Worm (Caenorhabditis elegans) whole organism, L3 larva: ENCODE data around the gene H39E20.1.

ENCODE experiments used
- R02D3.7 ChIP-seq: fragments of 150-350 bp; optimal IDR thresholded peaks from 2 replicates; lab custom pipeline; 2014; ENCODE audit warnings: missing biosample characterization, missing genetic modification characterization
- ZK546.5 ChIP-seq: sonication (generic microtip); optimal IDR thresholded peaks from 2 replicates; lab custom pipeline; 2017; ENCODE audit warnings: missing biosample characterization, missing genetic modification characterization
- ceh-16 ChIP-seq: sonication (generic microtip); optimal IDR thresholded peaks from 2 replicates; lab custom pipeline; 2017; ENCODE audit warnings: missing biosample characterization, missing genetic modification characterization
- ceh-28 ChIP-seq: fragments of 150-350 bp; optimal IDR thresholded peaks from 2 replicates; lab custom pipeline; 2014; ENCODE audit warnings: missing biosample characterization, missing genetic modification reagents, missing genetic modification characterization
- ceh-82 ChIP-seq: fragments of 150-350 bp; optimal IDR thresholded peaks from 2 replicates; lab custom pipeline; 2014; ENCODE audit warnings: missing biosample characterization, missing genetic modification characterization
- ceh-9 ChIP-seq: sonication (generic microtip); optimal IDR thresholded peaks from 2 replicates; lab custom pipeline; 2018; ENCODE audit warnings: missing biosample characterization, missing genetic modification characterization
- egl-5 ChIP-seq: fragments of 150-350 bp; optimal IDR thresholded peaks from 2 replicates; lab custom pipeline; 2017; ENCODE audit warnings: missing biosample characterization, missing genetic modification reagents, missing genetic modification characterization, inconsistent platforms
- elt-1 ChIP-seq: fragments of 150-350 bp; optimal IDR thresholded peaks from 2 replicates; lab custom pipeline; 2014; ENCODE audit warnings: missing biosample characterization, missing genetic modification characterization
- elt-2 ChIP-seq: sonication (generic microtip); optimal IDR thresholded peaks from 2 replicates; lab custom pipeline; 2016; ENCODE audit warnings: missing genetic modification reagents, mild to moderate bottlenecking, missing genetic modification characterization, missing compliant biosample characterization
- fos-1 ChIP-seq: fragments of 150-350 bp; optimal IDR thresholded peaks from 2 replicates; lab custom pipeline; 2014; ENCODE audit warnings: missing biosample characterization, missing genetic modification characterization
- hmg-11 ChIP-seq: sonication (generic microtip); optimal IDR thresholded peaks from 2 replicates; lab custom pipeline; 2016; ENCODE audit warnings: missing genetic modification characterization, missing compliant biosample characterization
- jun-1 ChIP-seq: fragments of 150-350 bp; optimal IDR thresholded peaks from 2 replicates; lab custom pipeline; 2014; ENCODE audit warnings: missing biosample characterization, missing genetic modification reagents, missing genetic modification characterization
- lin-15B ChIP-seq: fragments of 150-350 bp; optimal IDR thresholded peaks from 2 replicates; lab custom pipeline; 2014; ENCODE audit warnings: missing biosample characterization, missing genetic modification characterization
- lsy-12 ChIP-seq: sonication (generic microtip); optimal IDR thresholded peaks from 2 replicates; lab custom pipeline; 2016; ENCODE audit warnings: mild to moderate bottlenecking, missing genetic modification characterization, missing compliant biosample characterization
- mdl-1 ChIP-seq: fragments of 150-350 bp; optimal IDR thresholded peaks from 2 replicates; lab custom pipeline; 2014; ENCODE audit warnings: missing biosample characterization, missing genetic modification characterization
- mml-1 ChIP-seq: fragments of 150-350 bp; sonication (generic microtip); optimal IDR thresholded peaks from 3 replicates; lab custom pipeline; 2014; ENCODE audit warnings: missing biosample characterization, missing genetic modification characterization
- nfya-1 ChIP-seq: sonication (generic microtip); optimal IDR thresholded peaks from 2 replicates; lab custom pipeline; 2017; ENCODE audit warnings: missing genetic modification characterization, mild to moderate bottlenecking, missing compliant biosample characterization, antibody characterized with exemption, moderate library complexity; ENCODE audit not compliant: insufficient read depth
- nhr-11 ChIP-seq: fragments of 150-350 bp; optimal IDR thresholded peaks from 2 replicates; lab custom pipeline; 2014; ENCODE audit warnings: missing biosample characterization, missing genetic modification characterization
- nhr-23 ChIP-seq: fragments of 150-350 bp; optimal IDR thresholded peaks from 2 replicates; lab custom pipeline; 2014; ENCODE audit warnings: missing biosample characterization, missing genetic modification reagents, missing genetic modification characterization
- nhr-25 ChIP-seq: sonication (generic microtip); optimal IDR thresholded peaks from 2 replicates; lab custom pipeline; 2017; ENCODE audit warnings: missing biosample characterization, missing genetic modification characterization
- nhr-28 ChIP-seq: fragments of 150-350 bp; optimal IDR thresholded peaks from 2 replicates; lab custom pipeline; 2014; ENCODE audit warnings: missing biosample characterization, missing genetic modification characterization
- nhr-67 ChIP-seq: fragments of 150-350 bp; optimal IDR thresholded peaks from 2 replicates; lab custom pipeline; 2014; ENCODE audit warnings: missing biosample characterization, missing genetic modification characterization
- nhr-77 ChIP-seq: fragments of 150-350 bp; optimal IDR thresholded peaks from 2 replicates; lab custom pipeline; 2014; ENCODE audit warnings: missing biosample characterization, missing genetic modification characterization
- pha-4 ChIP-seq: fragments of 150-350 bp; optimal IDR thresholded peaks from 2 replicates; lab custom pipeline; 2014; ENCODE audit warnings: missing biosample characterization, missing genetic modification reagents, missing genetic modification characterization
- pqm-1 ChIP-seq: fragments of 150-350 bp; optimal IDR thresholded peaks from 2 replicates; lab custom pipeline; 2017; ENCODE audit warnings: missing biosample characterization, missing genetic modification characterization, inconsistent platforms
- sea-2 ChIP-seq: fragments of 150-350 bp; sonication (generic microtip); optimal IDR thresholded peaks from 4 replicates; lab custom pipeline; 2014; ENCODE audit warnings: missing biosample characterization, missing genetic modification reagents, missing genetic modification characterization
- skn-1 ChIP-seq: fragments of 150-350 bp; optimal IDR thresholded peaks from 2 replicates; lab custom pipeline; 2014; ENCODE audit warnings: missing biosample characterization, missing genetic modification characterization
- snpc-4 ChIP-seq: fragments of 150-350 bp; optimal IDR thresholded peaks from 2 replicates; lab custom pipeline; 2014; ENCODE audit warnings: missing biosample characterization, missing genetic modification characterization
- unc-39 ChIP-seq: sonication (generic microtip); optimal IDR thresholded peaks from 4 replicates; lab custom pipeline; 2017; ENCODE audit warnings: missing biosample characterization, missing genetic modification characterization
- zag-1 ChIP-seq: fragments of 150-350 bp; optimal IDR thresholded peaks from 2 replicates; lab custom pipeline; 2014; ENCODE audit warnings: missing biosample characterization, missing genetic modification characterization
- ztf-11 ChIP-seq: fragments of 150-350 bp; optimal IDR thresholded peaks from 2 replicates; lab custom pipeline; 2014; ENCODE audit warnings: missing biosample characterization, missing genetic modification characterization
- ztf-4 ChIP-seq: fragments of 150-350 bp; optimal IDR thresholded peaks from 2 replicates; lab custom pipeline; 2014; ENCODE audit warnings: missing biosample characterization, missing genetic modification characterization

H39E20.1 gene

DNA sequence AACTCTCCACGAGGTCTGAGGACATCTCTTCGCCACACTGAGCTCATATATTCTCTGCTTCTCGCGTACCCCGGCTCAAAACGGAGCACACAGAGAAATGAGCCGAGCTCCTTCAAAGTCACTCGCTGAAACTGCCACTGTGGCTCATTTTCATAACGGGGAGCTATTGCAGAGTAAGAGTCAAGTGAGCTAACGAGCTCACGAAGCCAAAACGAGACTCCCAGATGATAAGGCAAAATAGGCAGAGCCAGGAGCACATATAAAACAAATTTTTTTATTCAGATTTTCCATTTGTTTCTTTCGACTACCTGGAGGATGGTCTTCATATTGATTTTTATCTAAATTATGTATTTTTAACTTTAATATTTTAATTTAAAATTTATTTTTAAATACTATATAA is 27.1 kb upstream of the H39E20.1 start, which contains the start of gene F19G12.3:
F19G12.3 (plus strand) TSS at position 301 of the 400 bp plus-strand sequence.
- TF ChIP-seq unc-39 (tag; lab: Kevin White, UChicago) = no peak
- no peak for TF ChIP-seq nhr-77 (tag; lab: Kevin White, UChicago)
- no peak for TF ChIP-seq mml-1 (tag; lab: Kevin White, UChicago)
- no peak for TF ChIP-seq ZK546.5 (tag; lab: Kevin White, UChicago)
- TF ChIP-seq ceh-82 (tag; lab: Kevin White, UChicago) = no peak
- no peak for TF ChIP-seq hmg-11 (tag; lab: Kevin White, UChicago)
- no peak for TF ChIP-seq lsy-12 (tag; lab: Kevin White, UChicago)
- no peak for TF ChIP-seq zag-1
- no peak for TF ChIP-seq ceh-28 (tag; lab: Kevin White, UChicago)
- TF ChIP-seq elt-2 (tag; lab: Kevin White, UChicago) = no peak
- no peak for TF ChIP-seq pqm-1 (tag; lab: Kevin White, UChicago)
- TF ChIP-seq mdl-1 (tag; lab: Kevin White, UChicago) = no peak
- TF ChIP-seq nhr-11 = no peak
- no peak for TF ChIP-seq elt-1 (tag; lab: Kevin White, UChicago)

DNA sequence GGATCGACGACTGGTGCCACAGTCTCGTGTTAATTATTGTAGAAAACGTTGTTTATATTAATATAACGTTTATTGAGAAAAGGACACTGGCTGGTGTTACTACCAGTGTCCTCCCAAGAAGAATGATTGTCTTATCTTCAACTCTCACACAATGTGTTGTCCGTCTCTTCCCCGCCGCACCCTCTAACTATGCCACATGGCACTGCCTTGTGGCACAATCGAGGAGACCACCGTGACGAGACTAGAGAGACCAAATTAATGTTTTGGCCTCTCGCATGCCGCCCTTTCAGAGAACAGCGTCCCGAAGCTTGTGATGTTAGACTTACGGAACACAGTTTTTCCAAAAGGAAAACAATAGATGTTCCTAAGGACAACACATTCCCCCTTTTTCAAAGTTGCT is 24.8 kb upstream of the H39E20.1 start:
- TF ChIP-seq elt-2 (tag; lab: Kevin White, UChicago) = peak; percentile 48

DNA sequence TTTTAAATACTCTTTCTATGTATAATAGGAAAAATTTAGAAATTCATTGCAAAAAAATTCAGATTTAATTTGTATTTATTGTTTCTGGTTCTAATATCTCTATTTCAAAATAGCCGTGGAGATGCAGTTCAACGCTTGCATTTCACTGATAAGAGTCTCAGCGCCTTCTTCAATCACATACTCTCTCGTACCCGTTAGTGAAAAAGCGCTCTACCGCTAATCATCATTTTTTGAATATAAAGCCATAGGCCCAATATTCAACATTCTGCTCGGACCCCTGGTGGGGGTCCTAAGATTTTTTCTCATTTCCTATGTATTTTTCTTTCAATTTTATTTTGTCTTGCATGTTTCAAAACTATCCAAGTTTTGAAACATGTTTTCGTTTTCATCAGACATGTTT is 23.1 kb upstream of the H39E20.1 start:
- TF ChIP-seq elt-2 (tag; lab: Kevin White, UChicago) (peak; percentile 40), skn-1 (peak; percentile 97), ZK546.5 (tag; lab: Kevin White, UChicago) (no peak), snpc-4 (peak; percentile 10)
- TF ChIP-seq, all 47 proteins: peak for 3

DNA sequence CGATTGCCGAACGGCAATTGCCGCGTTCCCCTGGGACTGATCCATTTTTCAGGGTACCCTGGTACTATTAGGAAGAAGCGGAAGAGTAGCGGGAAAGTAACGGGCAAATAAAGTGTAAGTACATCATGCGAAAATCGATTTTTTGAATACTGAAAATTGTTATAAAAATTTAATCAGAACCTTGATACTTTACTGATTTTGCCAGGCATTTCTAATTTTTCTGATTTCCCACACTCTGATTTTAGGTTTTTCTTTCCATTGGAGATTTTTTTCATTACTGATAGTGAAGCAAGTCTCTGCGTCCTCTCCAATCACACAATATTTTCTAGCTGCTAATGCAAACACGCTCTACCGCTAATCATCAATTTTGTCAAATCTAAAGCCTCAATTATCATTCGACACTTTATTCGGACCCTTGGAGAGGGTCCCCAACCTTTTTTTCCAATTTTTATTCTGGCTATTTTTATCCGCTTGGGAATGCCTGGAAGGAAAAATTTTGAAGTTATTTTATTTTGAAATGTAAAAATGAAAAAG is 21.8 kb upstream of the H39E20.1 start, which contains the start of gene F19G12.9:
F19G12.9 (plus strand) TSS at position 51 of the 534 bp plus-strand sequence.
- TF ChIP-seq elt-2 (tag; lab: Kevin White, UChicago) (peak; percentile 43), pha-4 (tag; lab: Kevin White, UChicago) (peak; percentile 14), skn-1 (peak; percentile 92), nhr-25 (tag; lab: Kevin White, UChicago) (no peak)
- TF ChIP-seq, all 47 proteins: peak for 3

DNA sequence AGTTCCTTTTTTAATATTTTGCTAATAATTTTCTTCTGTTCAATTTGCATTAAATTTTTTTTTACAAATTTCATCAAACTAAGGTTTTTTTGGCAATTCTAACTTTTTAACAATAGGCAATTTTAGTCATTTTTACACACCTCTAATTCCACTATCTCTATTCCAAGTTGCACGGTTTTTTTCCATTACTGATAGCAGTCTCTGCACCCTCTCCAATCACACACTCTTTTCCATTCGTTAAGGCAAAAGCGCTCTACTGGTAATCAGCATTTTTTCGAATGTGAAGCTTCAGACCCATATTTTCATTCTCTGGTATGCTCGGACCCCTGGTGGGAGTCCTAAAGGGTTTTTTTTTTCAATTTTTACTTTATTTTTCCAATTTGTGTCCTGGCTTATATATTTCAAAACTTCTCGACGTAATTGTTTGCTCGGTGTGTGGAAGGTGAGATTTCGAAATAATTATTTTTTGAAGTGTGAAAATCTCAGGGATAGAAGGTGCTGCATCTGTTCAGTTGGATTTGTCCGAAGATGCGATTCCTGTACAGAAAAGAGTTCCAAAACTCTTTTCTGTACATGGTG is 19.4 kb upstream of the H39E20.1 start, which contains the start of the genes F19G12.4 and F19G12.8:
F19G12.4 (plus strand) TSS at position 529 of the 579 bp plus-strand sequence.
F19G12.8 (plus strand) TSS at position 545 of the 579 bp plus-strand sequence.
- TF ChIP-seq pqm-1 (tag; lab: Kevin White, UChicago) (peak; percentile 38), sea-2 (GFP tag; lab: Kevin White, UChicago) (no peak), ceh-82 (tag; lab: Kevin White, UChicago) (no peak), ZK546.5 (tag; lab: Kevin White, UChicago) (no peak), elt-2 (tag; lab: Kevin White, UChicago) (peak; percentile 62), lin-15B (tag; lab: Kevin White, UChicago) (no peak), skn-1 (peak; percentile 54), nhr-11 (no peak), pha-4 (tag; lab: Kevin White, UChicago) (no peak)

DNA sequence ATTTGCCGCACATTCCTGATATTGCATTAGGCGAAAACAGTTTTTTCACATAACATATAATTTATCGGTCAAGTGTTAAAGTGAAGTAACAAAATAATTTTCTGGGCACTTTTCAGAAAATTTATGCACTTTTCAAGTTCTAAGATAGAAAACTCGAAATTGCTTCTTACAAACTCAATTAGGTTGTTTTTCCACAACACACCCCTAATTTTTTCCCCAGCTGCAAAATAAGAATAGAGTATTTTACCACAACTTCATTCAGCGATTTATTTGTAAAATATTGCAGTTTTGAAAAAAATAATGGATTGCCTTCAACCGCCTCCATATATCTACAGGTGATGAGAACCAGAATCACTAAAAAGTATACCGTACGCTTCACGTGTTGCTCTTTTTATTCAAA is 15.4 kb upstream of the H39E20.1 start, which contains the start of gene srh-19:
srh-19 (plus strand) TSS at position 301 of the 400 bp plus-strand sequence.
- no peak for TF ChIP-seq ceh-82 (tag; lab: Kevin White, UChicago)
- TF ChIP-seq ztf-11 = no peak
- TF ChIP-seq nhr-67 = no peak
- TF ChIP-seq R02D3.7 (tag; lab: Kevin White, UChicago) = no peak
- no peak for TF ChIP-seq nfya-1 (tag; lab: Kevin White, UChicago)
- TF ChIP-seq snpc-4 = no peak
- no peak for TF ChIP-seq egl-5 (tag; lab: Kevin White, UChicago)
- TF ChIP-seq ceh-16 (tag; lab: Kevin White, UChicago) = no peak
- TF ChIP-seq hmg-11 (tag; lab: Kevin White, UChicago) = no peak
- no peak for TF ChIP-seq nhr-11
- no peak for TF ChIP-seq nhr-77 (tag; lab: Kevin White, UChicago)
- TF ChIP-seq jun-1 (tag; lab: Kevin White, UChicago) = no peak
- no peak for TF ChIP-seq elt-2 (tag; lab: Kevin White, UChicago)
- TF ChIP-seq fos-1 = no peak
- TF ChIP-seq ztf-4 (tag; lab: Kevin White, UChicago) = no peak
- no peak for TF ChIP-seq nhr-28 (tag; lab: Kevin White, UChicago)
- TF ChIP-seq nhr-23 (tag; lab: Kevin White, UChicago) = no peak
- no peak for TF ChIP-seq ceh-9 (tag; lab: Kevin White, UChicago)
- no peak for TF ChIP-seq mml-1 (tag; lab: Kevin White, UChicago)
- TF ChIP-seq unc-39 (tag; lab: Kevin White, UChicago) = no peak
